Worm (Caenorhabditis elegans) whole organism, early embryonic: ENCODE results near the gene ugt-30.

Source experiments
- B0310.2 ChIP-seq: sonication (generic microtip); optimal IDR thresholded peaks from 2 replicates; lab custom pipeline; 2016; ENCODE audit warnings: mild to moderate bottlenecking, missing genetic modification characterization, missing compliant biosample characterization
- aly-1 ChIP-seq: sonication (generic microtip); optimal IDR thresholded peaks from 2 replicates; lab custom pipeline; 2016; ENCODE audit warnings: missing genetic modification characterization, missing compliant biosample characterization
- ama-1 ChIP-seq: fragments of 150-350 bp; optimal IDR thresholded peaks from 2 replicates; lab custom pipeline; 2014
- hmbx-1 ChIP-seq: sonication (generic microtip); optimal IDR thresholded peaks from 2 replicates; lab custom pipeline; 2016; ENCODE audit warnings: mild to moderate bottlenecking, missing genetic modification characterization, missing compliant biosample characterization
- hnd-1 ChIP-seq: sonication (generic microtip); optimal IDR thresholded peaks from 2 replicates; lab custom pipeline; 2016; ENCODE audit warnings: missing genetic modification characterization, missing compliant biosample characterization
- pes-1 ChIP-seq: fragments of 200-800 bp; sonication (Bioruptor generic); IDR thresholded peaks from 2 replicates; pipeline ENCODE4 v1.3.6; 2022; ENCODE audit warnings: missing genetic modification reagents, missing genetic modification characterization, missing compliant biosample characterization
- tra-4 ChIP-seq: sonication (generic microtip); optimal IDR thresholded peaks from 2 replicates; lab custom pipeline; 2017; ENCODE audit warnings: missing genetic modification characterization, missing compliant biosample characterization

DNA sequence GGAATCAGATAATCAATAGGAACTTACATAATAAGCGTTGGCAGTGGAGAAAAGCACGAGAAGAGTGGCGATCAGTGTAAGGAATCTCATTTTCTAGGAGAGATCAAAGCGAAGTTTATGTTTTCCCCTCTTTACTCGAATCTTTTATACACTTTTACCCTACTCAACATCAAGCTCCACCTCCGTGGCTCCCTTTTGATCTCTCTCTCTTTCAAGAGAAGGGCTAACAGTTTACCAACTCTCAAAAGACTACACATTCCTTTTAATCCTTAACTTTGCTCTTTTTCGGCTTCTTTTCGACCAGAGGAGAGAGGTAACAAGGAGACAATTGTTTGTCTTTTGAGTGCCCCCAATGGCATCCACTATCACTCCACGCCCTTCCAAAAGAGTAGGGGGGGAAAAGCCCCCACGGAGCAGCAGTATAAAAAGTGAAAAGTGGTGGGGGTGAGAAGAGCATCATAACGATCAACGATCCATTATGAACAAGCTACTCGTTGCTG is 37.8 kb downstream of the ugt-30 start, which contains the start of the genes C01G10.15 and C01G10.6:
- TF ChIP-seq ama-1 (lab: Kevin White, UChicago) (no peak), hmbx-1 (tag; lab: Kevin White, UChicago) (no peak), tra-4 (tag; lab: Kevin White, UChicago) (no peak), B0310.2 (tag; lab: Kevin White, UChicago) (no peak), aly-1 (tag; lab: Kevin White, UChicago) (no peak), hnd-1 (tag; lab: Kevin White, UChicago) (no peak), pes-1 (no peak)
